Worm (Caenorhabditis elegans): Measurements from ENCODE around the gene acl-4.

acl-4 gene

ce11 chrX:2105310-2105709 lies 35.1 kb upstream of the acl-4 start, which contains the start of gene F53B1.3:
Gene F53B1.3 (plus strand): TSS chrX:2105610.
- TF ChIP-seq nhr-120 (GFP tag; IDR thresholded peaks at IDR 0.05) = no peak
- no peak for TF ChIP-seq T26A5.8 (tag; optimal IDR thresholded peaks at IDR 0.05)
- TF ChIP-seq nhr-27 (tag; optimal IDR thresholded peaks at IDR 0.05) = no peak
- no peak for TF ChIP-seq rcor-1 (GFP tag; IDR thresholded peaks at IDR 0.05)
- no peak for TF ChIP-seq K11D2.4 (GFP tag; IDR thresholded peaks at IDR 0.05)
- no peak for TF ChIP-seq egrh-3 (GFP tag; IDR thresholded peaks at IDR 0.05)
- no peak for TF ChIP-seq rec-8 (tag; optimal IDR thresholded peaks at IDR 0.05)

ce11 chrX:2099002-2099401 lies 28.8 kb upstream of the acl-4 start:
- no peak for TF ChIP-seq mes-4 (tag; optimal IDR thresholded peaks at IDR 0.05)
- no peak for TF ChIP-seq efl-1 (GFP tag; optimal IDR thresholded peaks at IDR 0.05)
- TF ChIP-seq hmg-1.2 (GFP tag; IDR thresholded peaks at IDR 0.05) = no peak
- no peak for TF ChIP-seq nfyb-1 (GFP tag; IDR thresholded peaks at IDR 0.05)
- TF ChIP-seq nfya-1 (tag; optimal IDR thresholded peaks at IDR 0.05; ENCODE audit: borderline replicate concordance, insufficient read depth) = no peak
- no peak for TF ChIP-seq mxl-1 (tag; optimal IDR thresholded peaks at IDR 0.05)
- no peak for TF ChIP-seq madf-10 (tag; optimal IDR thresholded peaks at IDR 0.05)
- no peak for TF ChIP-seq nhr-27 (tag; optimal IDR thresholded peaks at IDR 0.05)
- TF ChIP-seq fkh-3 (tag; optimal IDR thresholded peaks at IDR 0.05) = no peak
- no peak for TF ChIP-seq F37B4.10 (GFP tag; IDR thresholded peaks at IDR 0.05)
- no peak for TF ChIP-seq tbp1 (GFP tag; optimal IDR thresholded peaks at IDR 0.05)
- no peak for TF ChIP-seq sptf-2 (GFP tag; optimal IDR thresholded peaks at IDR 0.05)
- TF ChIP-seq D2030.7 (GFP tag; IDR thresholded peaks at IDR 0.05) = no peak
- no peak for TF ChIP-seq tlf-1 (GFP tag; optimal IDR thresholded peaks at IDR 0.05)
- no peak for TF ChIP-seq rec-8 (tag; optimal IDR thresholded peaks at IDR 0.05)
- TF ChIP-seq aptf-3 (GFP tag; IDR thresholded peaks at IDR 0.05) = no peak
- TF ChIP-seq F33H1.4 (GFP tag; IDR thresholded peaks at IDR 0.05) = no peak

ce11 chrX:2096804-2097203 lies 26.6 kb upstream of the acl-4 start, which contains the start of gene T21D9.2:
Gene T21D9.2 (minus strand): TSS chrX:2096904.
- TF ChIP-seq sea-2 (GFP tag; IDR thresholded peaks at IDR 0.05) = no peak
- TF ChIP-seq hmg-1.2 (GFP tag; IDR thresholded peaks at IDR 0.05) = no peak
- TF ChIP-seq Y53G8AR.9 (GFP tag; conservative IDR thresholded peaks at IDR 0.05) = no peak
- TF ChIP-seq sdz-38 (tag; optimal IDR thresholded peaks at IDR 0.05) = no peak
- TF ChIP-seq bed-2 (GFP tag; IDR thresholded peaks at IDR 0.05) = no peak
- TF ChIP-seq C06A6.2 (GFP tag; conservative IDR thresholded peaks at IDR 0.05) = no peak
- TF ChIP-seq tlf-1 (GFP tag; optimal IDR thresholded peaks at IDR 0.05) = no peak
- TF ChIP-seq F39B2.1 (GFP tag; IDR thresholded peaks at IDR 0.05) = no peak
- no peak for TF ChIP-seq Y95B8A.8 (GFP tag; IDR thresholded peaks at IDR 0.05)
- no peak for TF ChIP-seq nhr-120 (GFP tag; IDR thresholded peaks at IDR 0.05)
- no peak for TF ChIP-seq snpc-1.1 (tag; optimal IDR thresholded peaks at IDR 0.05; ENCODE audit: insufficient read depth)
- TF ChIP-seq F33H1.4 (GFP tag; IDR thresholded peaks at IDR 0.05) = no peak
- TF ChIP-seq lin-35 (GFP tag; optimal IDR thresholded peaks at IDR 0.05) = no peak
- TF ChIP-seq nhr-80 (tag; optimal IDR thresholded peaks at IDR 0.05) = no peak
- TF ChIP-seq madf-10 (tag; optimal IDR thresholded peaks at IDR 0.05) = no peak

DNA sequence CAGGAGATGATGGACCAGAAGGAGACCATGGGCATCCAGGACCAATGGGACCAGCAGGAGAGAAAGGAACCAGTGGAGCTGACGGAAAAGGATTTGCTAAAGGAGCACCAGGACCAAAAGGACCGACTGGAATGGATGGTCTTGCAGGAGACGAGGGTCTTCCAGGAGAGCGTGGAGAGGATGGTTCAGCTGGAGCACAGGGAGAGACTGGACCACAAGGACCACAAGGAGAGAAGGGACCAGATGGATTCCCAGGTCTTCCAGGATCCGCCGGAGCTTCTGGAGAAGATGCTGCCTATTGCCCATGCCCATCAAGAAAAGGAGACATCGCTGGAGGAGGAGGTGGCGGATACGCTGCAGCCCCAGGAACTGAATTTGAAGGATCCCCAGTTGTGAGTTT lies 23.9 kb upstream of the acl-4 start:
- TF ChIP-seq nfya-1 (tag; optimal IDR thresholded peaks at IDR 0.05; ENCODE audit: borderline replicate concordance, insufficient read depth) (no peak), zfh-2 (GFP tag; conservative IDR thresholded peaks at IDR 0.05) (0 out of 2 replicates have a peak, but pooled peaks have one; percentile 21), dpl-1 (GFP tag; optimal IDR thresholded peaks at IDR 0.05) (no peak), zim-3 (tag; optimal IDR thresholded peaks at IDR 0.05) (no peak), madf-8 (GFP tag; conservative IDR thresholded peaks at IDR 0.05) (no peak), C06A6.2 (GFP tag; conservative IDR thresholded peaks at IDR 0.05) (no peak), sdz-38 (tag; optimal IDR thresholded peaks at IDR 0.05) (no peak), B0035.1 (tag; optimal IDR thresholded peaks at IDR 0.05) (no peak), egrh-3 (GFP tag; IDR thresholded peaks at IDR 0.05) (peak; percentile 31; the same call in 1 of the 2 replicates), T26A5.8 (tag; optimal IDR thresholded peaks at IDR 0.05) (no peak), nhr-80 (tag; optimal IDR thresholded peaks at IDR 0.05) (no peak), akir-1 (GFP tag; optimal IDR thresholded peaks at IDR 0.05) (no peak)

All from whole organism, young adult.